Worm (Caenorhabditis elegans) whole organism, early embryonic: Measurements from ENCODE around the gene col-163.

Source experiments
- aly-1 ChIP-seq: sonication (generic microtip); optimal IDR thresholded peaks from 2 replicates; lab custom pipeline; 2016; ENCODE audit warnings: missing genetic modification characterization, missing compliant biosample characterization
- ama-1 ChIP-seq: fragments of 150-350 bp; optimal IDR thresholded peaks from 2 replicates; lab custom pipeline; 2014
- ceh-13 ChIP-seq: fragments of 200-800 bp; sonication (Bioruptor generic); optimal IDR thresholded peaks from 2 replicates; lab custom pipeline; 2018; ENCODE audit warnings: mild to moderate bottlenecking, missing genetic modification characterization, missing compliant biosample characterization
- flt-1 ChIP-seq: fragments of 200-800 bp; sonication (Bioruptor generic); IDR thresholded peaks from 2 replicates; pipeline ENCODE4 v1.3.6; 2022; ENCODE audit warnings: missing genetic modification characterization, missing compliant biosample characterization
- scrt-1 ChIP-seq: fragments of 200-800 bp; sonication (Bioruptor generic); IDR thresholded peaks from 2 replicates; pipeline ENCODE4 v1.3.6; 2022; ENCODE audit warnings: missing genetic modification characterization, missing compliant biosample characterization
- tbx-37 ChIP-seq: fragments of 200-800 bp; sonication (Bioruptor generic); conservative IDR thresholded peaks from 2 replicates; pipeline ENCODE4 v1.3.6; 2022; ENCODE audit warnings: missing genetic modification reagents, missing genetic modification characterization, missing compliant biosample characterization
- tra-4 ChIP-seq: sonication (generic microtip); optimal IDR thresholded peaks from 2 replicates; lab custom pipeline; 2017; ENCODE audit warnings: missing genetic modification characterization, missing compliant biosample characterization

ce11 chrV:20574314-20574713 lies 25.6 kb upstream of the col-163 start, which contains the start of gene clec-263:
- TF ChIP-seq aly-1 (tag; lab: Kevin White, UChicago), result no peak
- TF ChIP-seq flt-1 (GFP tag; lab: Robert Waterston, UW), result no peak
- TF ChIP-seq ama-1 (lab: Kevin White, UChicago), result no peak
- no peak for TF ChIP-seq tra-4
- no peak for TF ChIP-seq ceh-13 (GFP tag; lab: Kevin White, UChicago)
- TF ChIP-seq tbx-37 (GFP tag; lab: Robert Waterston, UW), result no peak
- TF ChIP-seq scrt-1 (GFP tag; lab: Robert Waterston, UW), result no peak
